Worm (Caenorhabditis elegans): ENCODE results near the gene toh-1.

DNA sequence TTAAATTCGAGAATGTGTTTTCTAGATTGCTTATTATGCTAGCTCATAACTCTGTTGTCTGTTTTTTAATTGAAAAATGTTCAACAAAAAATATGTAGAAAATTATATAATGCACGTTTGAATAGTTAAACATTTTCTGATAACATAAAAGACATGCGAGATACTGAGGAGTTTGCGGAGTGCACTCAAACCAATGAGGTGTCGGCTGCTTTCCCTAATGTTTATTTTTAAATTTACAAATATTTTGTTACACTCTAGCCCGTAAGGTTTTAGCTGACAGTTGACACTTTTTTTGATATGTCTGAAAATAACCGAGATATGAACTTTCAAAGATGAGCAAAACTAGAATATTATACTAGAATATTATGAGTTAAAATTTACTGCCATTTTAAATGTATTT, 44.2 kb downstream of the toh-1 start:
- no peak for TF ChIP-seq ama-1 (optimal IDR thresholded peaks at IDR 0.05)
- TF ChIP-seq egl-5 (tag; optimal IDR thresholded peaks at IDR 0.05), result no peak
- no peak for TF ChIP-seq nhr-12 (tag; optimal IDR thresholded peaks at IDR 0.05)
- TF ChIP-seq unc-62 (GFP tag; optimal IDR thresholded peaks at IDR 0.05), result no peak
- no peak for TF ChIP-seq fos-1 (tag; optimal IDR thresholded peaks at IDR 0.05)
- TF ChIP-seq nhr-23 (tag; optimal IDR thresholded peaks at IDR 0.05), result no peak
- no peak for TF ChIP-seq nhr-76 (tag; optimal IDR thresholded peaks at IDR 0.05)
- TF ChIP-seq ztf-11 (tag; optimal IDR thresholded peaks at IDR 0.05), result no peak
- no peak for TF ChIP-seq daf-12 (tag; optimal IDR thresholded peaks at IDR 0.05)
- no peak for TF ChIP-seq nhr-28 (tag; optimal IDR thresholded peaks at IDR 0.05)
- no peak for TF ChIP-seq nhr-67 (tag; optimal IDR thresholded peaks at IDR 0.05)
- no peak for TF ChIP-seq eor-1 (tag; optimal IDR thresholded peaks at IDR 0.05)

Data from whole organism, L3 larva.